Worm (Caenorhabditis elegans): ENCODE data around the gene F15B10.3.

The F15B10.3 gene

ce11 chrIV:6565605-6566004 is 36.9 kb upstream of the F15B10.3 start:
- TF ChIP-seq snpc-4 (GFP tag; optimal IDR thresholded peaks at IDR 0.05), result peak; percentile 47
- TF ChIP-seq snpc-4 (tag; optimal IDR thresholded peaks at IDR 0.05), result peak; percentile 3 to 76 (median 66)
- no peak for TF ChIP-seq ekl-4 (GFP tag; IDR thresholded peaks at IDR 0.05)
- peak; percentile 82 for TF ChIP-seq snpc-1.1 (tag; optimal IDR thresholded peaks at IDR 0.05; ENCODE audit: insufficient read depth)

- TF ChIP-seq nhr-90 (tag; optimal IDR thresholded peaks at IDR 0.05) (no peak), lin-35 (GFP tag; optimal IDR thresholded peaks at IDR 0.05) (no peak), F33H1.4 (GFP tag; IDR thresholded peaks at IDR 0.05) (no peak), hsf-1 (GFP tag; IDR thresholded peaks at IDR 0.05) (no peak), xnd-1 (tag; optimal IDR thresholded peaks at IDR 0.05) (no peak), egl-44 (GFP tag; IDR thresholded peaks at IDR 0.05) (no peak), K12H6.12 (tag; optimal IDR thresholded peaks at IDR 0.05) (no peak), tlf-1 (GFP tag; optimal IDR thresholded peaks at IDR 0.05) (no peak), nhr-120 (GFP tag; IDR thresholded peaks at IDR 0.05) (no peak)
These were observed 30.2 kb upstream of the F15B10.3 start, which contains the start of gene bicd-1 for ce11 chrIV:6572238-6572637. bicd-1 (minus strand) TSS chrIV:6572338.

ce11 chrIV:6572655-6573054 is 29.8 kb upstream of the F15B10.3 start:
- no peak for TF ChIP-seq F52B5.7 (tag; optimal IDR thresholded peaks at IDR 0.05)
- peak; percentile 74 for TF ChIP-seq hmg-1.2 (GFP tag; IDR thresholded peaks at IDR 0.05)
- TF ChIP-seq mel-28 (tag; optimal IDR thresholded peaks at IDR 0.05; ENCODE audit: borderline replicate concordance), result no peak
- TF ChIP-seq F10E7.11 (tag; optimal IDR thresholded peaks at IDR 0.05), result no peak
- no peak for TF ChIP-seq Y79H2A.3 (GFP tag; conservative IDR thresholded peaks at IDR 0.05)
- peak; percentile 12 for TF ChIP-seq nhr-80 (tag; optimal IDR thresholded peaks at IDR 0.05)
- no peak for TF ChIP-seq cebp-1 (GFP tag; IDR thresholded peaks at IDR 0.05)
- peak; percentile 47 for TF ChIP-seq cebp-1 (tag; optimal IDR thresholded peaks at IDR 0.05)
- no peak for TF ChIP-seq attf-3 (GFP tag; conservative IDR thresholded peaks at IDR 0.05)
- TF ChIP-seq ceh-100 (GFP tag; IDR thresholded peaks at IDR 0.05), result no peak
- no peak for TF ChIP-seq egl-44 (GFP tag; IDR thresholded peaks at IDR 0.05)
- TF ChIP-seq lir-1 (GFP tag; conservative IDR thresholded peaks at IDR 0.05), result no peak
- no peak for TF ChIP-seq tbp1 (GFP tag; optimal IDR thresholded peaks at IDR 0.05)

ce11 chrIV:6574343-6574742 is 28.1 kb upstream of the F15B10.3 start:
- peak; percentile 94 for TF ChIP-seq nhr-80 (tag; optimal IDR thresholded peaks at IDR 0.05)
- TF ChIP-seq attf-5 (GFP tag; optimal IDR thresholded peaks at IDR 0.05), result peak; percentile 30
- TF ChIP-seq cebp-1 (GFP tag; IDR thresholded peaks at IDR 0.05), result no peak
- peak; percentile 47 for TF ChIP-seq cebp-1 (tag; optimal IDR thresholded peaks at IDR 0.05)
- no peak for TF ChIP-seq ztf-6 (GFP tag; IDR thresholded peaks at IDR 0.05)
- TF ChIP-seq Y56A3A.18 (GFP tag; IDR thresholded peaks at IDR 0.05), result 0 out of 2 replicates have a peak, but pooled peaks have one; percentile 10
- no peak for TF ChIP-seq F23B12.7 (tag; optimal IDR thresholded peaks at IDR 0.05; ENCODE audit: insufficient read depth)
- peak; percentile 51; the same call in 1 of the 2 replicates for TF ChIP-seq nfyb-1 (GFP tag; IDR thresholded peaks at IDR 0.05)
- TF ChIP-seq let-607 (tag; optimal IDR thresholded peaks at IDR 0.05), result peak; percentile 27 to 79

All from whole organism, young adult.